Fruit fly (Drosophila melanogaster): ENCODE results near the gene Sf3a1.

Gene Sf3a1

dm6 chr3R:16957759-16958536 lies 44.2 kb downstream of the Sf3a1 start (continued):
- TF ChIP-seq CG4617 (GFP tag; optimal IDR thresholded peaks at IDR 0.05; ENCODE audit: borderline replicate concordance), result peak; percentile 2
- no peak for TF ChIP-seq CG13624 (GFP tag; optimal IDR thresholded peaks at IDR 0.05)
- TF ChIP-seq BtbVII (GFP tag; optimal IDR thresholded peaks at IDR 0.05), result peak; percentile 83
- TF ChIP-seq CG5953 (GFP tag; IDR thresholded peaks at IDR 0.05), result peak; percentile 8; the same call in 1 of the 2 replicates
- TF ChIP-seq croc (GFP tag; conservative IDR thresholded peaks at IDR 0.05), result peak; percentile 46; the same call in 2 of the 3 replicates
- 0 out of 2 replicates have a peak, but pooled peaks have one; percentile 48 for TF ChIP-seq E2f1 (GFP tag; IDR thresholded peaks at IDR 0.05)
- no peak for TF ChIP-seq Doc2 (GFP tag; IDR thresholded peaks at IDR 0.05)
- peak; percentile 88 for TF ChIP-seq Ssrp (tag; optimal IDR thresholded peaks at IDR 0.05)
- peak; percentile 82 for TF ChIP-seq CG2875 (GFP tag; optimal IDR thresholded peaks at IDR 0.05)
- TF ChIP-seq CG11093 (GFP tag; IDR thresholded peaks at IDR 0.05), result 0 out of 3 replicates have a peak, but pooled peaks have one; percentile 44
- TF ChIP-seq cas (GFP tag; IDR thresholded peaks at IDR 0.05), result no peak
- no peak for TF ChIP-seq fu2 (GFP tag; optimal IDR thresholded peaks at IDR 0.05)
- no peak for TF ChIP-seq CG17612 (GFP tag; IDR thresholded peaks at IDR 0.05)
- TF ChIP-seq zen2 (GFP tag; IDR thresholded peaks at IDR 0.05; ENCODE audit: partially characterized antibody), result no peak
- peak; percentile 91 for TF ChIP-seq CG10979 (tag; optimal IDR thresholded peaks at IDR 0.05)
- TF ChIP-seq Fer2 (tag; optimal IDR thresholded peaks at IDR 0.05), result peak; percentile 37
- TF ChIP-seq da (GFP tag; optimal IDR thresholded peaks at IDR 0.05), result no peak
- TF ChIP-seq CG14860 (GFP tag; IDR thresholded peaks at IDR 0.05; ENCODE audit: partially characterized antibody), result no peak
- peak; percentile 77; the same call in 2 of the 3 replicates for TF ChIP-seq CG11695 (GFP tag; IDR thresholded peaks at IDR 0.05)
- no peak for TF ChIP-seq usp (GFP tag; optimal IDR thresholded peaks at IDR 0.05)
- TF ChIP-seq CG14014 (GFP tag; IDR thresholded peaks at IDR 0.05), result peak; percentile 42; the same call in 1 of the 2 replicates
- peak; percentile 82 for TF ChIP-seq Sox102F (GFP tag; optimal IDR thresholded peaks at IDR 0.05)
- peak; percentile 43 for TF ChIP-seq CG14050 (GFP tag; IDR thresholded peaks at IDR 0.05)
- no peak for TF ChIP-seq tna (GFP tag; IDR thresholded peaks at IDR 0.05; ENCODE audit: partially characterized antibody)
- no peak for TF ChIP-seq maf-S (GFP tag; optimal IDR thresholded peaks at IDR 0.05)
- peak; percentile 24 for TF ChIP-seq Lhr (GFP tag; optimal IDR thresholded peaks at IDR 0.05)
- 0 out of 2 replicates have a peak, but pooled peaks have one; percentile 21 for TF ChIP-seq crol (GFP tag; IDR thresholded peaks at IDR 0.05)
- TF ChIP-seq Sox100B (GFP tag; optimal IDR thresholded peaks at IDR 0.05), result peak; percentile 93
- no peak for TF ChIP-seq lov (optimal IDR thresholded peaks at IDR 0.05)
- TF ChIP-seq lov (GFP tag; IDR thresholded peaks at IDR 0.05), result 0 out of 3 replicates have a peak, but pooled peaks have one; percentile 8
- TF ChIP-seq sc (optimal IDR thresholded peaks at IDR 0.05), result no peak
- peak; percentile 81 for TF ChIP-seq sc (GFP tag; optimal IDR thresholded peaks at IDR 0.05)
- peak; percentile 74 for TF ChIP-seq trem (tag; optimal IDR thresholded peaks at IDR 0.05)
- TF ChIP-seq CG10462 (GFP tag; optimal IDR thresholded peaks at IDR 0.05), result peak; percentile 81
- peak; percentile 73 for TF ChIP-seq Usf (GFP tag; optimal IDR thresholded peaks at IDR 0.05)
- TF ChIP-seq CG16813 (GFP tag; IDR thresholded peaks at IDR 0.05; ENCODE audit: partially characterized antibody), result no peak
- TF ChIP-seq HLH4C (GFP tag; IDR thresholded peaks at IDR 0.05; ENCODE audit: partially characterized antibody), result no peak
- peak; percentile 57 for TF ChIP-seq CG32772 (GFP tag; IDR thresholded peaks at IDR 0.05)
- no peak for TF ChIP-seq CG4854 (GFP tag; optimal IDR thresholded peaks at IDR 0.05)
- TF ChIP-seq Elba2 (GFP tag; optimal IDR thresholded peaks at IDR 0.05), result no peak
- no peak for TF ChIP-seq emc (GFP tag; optimal IDR thresholded peaks at IDR 0.05)
- TF ChIP-seq NC2α (GFP tag; optimal IDR thresholded peaks at IDR 0.05), result no peak
- TF ChIP-seq CG8765 (GFP tag; IDR thresholded peaks at IDR 0.05), result no peak; the same call in 1 of the 2 replicates
- peak; percentile 54 for TF ChIP-seq ara (GFP tag; IDR thresholded peaks at IDR 0.05)
- no peak for TF ChIP-seq NK7.1 (GFP tag; optimal IDR thresholded peaks at IDR 0.05)
- peak; percentile 66 for TF ChIP-seq dysf (GFP tag; IDR thresholded peaks at IDR 0.05)
- peak; percentile 51 for TF ChIP-seq Ada2b (GFP tag; IDR thresholded peaks at IDR 0.05)
- TF ChIP-seq lmd (GFP tag; IDR thresholded peaks at IDR 0.05), result peak; percentile 72
- TF ChIP-seq CG18599 (GFP tag; optimal IDR thresholded peaks at IDR 0.05), result peak; percentile 84
